Worm (Caenorhabditis elegans): Measurements from ENCODE around the gene par-3.

par-3 gene

DNA sequence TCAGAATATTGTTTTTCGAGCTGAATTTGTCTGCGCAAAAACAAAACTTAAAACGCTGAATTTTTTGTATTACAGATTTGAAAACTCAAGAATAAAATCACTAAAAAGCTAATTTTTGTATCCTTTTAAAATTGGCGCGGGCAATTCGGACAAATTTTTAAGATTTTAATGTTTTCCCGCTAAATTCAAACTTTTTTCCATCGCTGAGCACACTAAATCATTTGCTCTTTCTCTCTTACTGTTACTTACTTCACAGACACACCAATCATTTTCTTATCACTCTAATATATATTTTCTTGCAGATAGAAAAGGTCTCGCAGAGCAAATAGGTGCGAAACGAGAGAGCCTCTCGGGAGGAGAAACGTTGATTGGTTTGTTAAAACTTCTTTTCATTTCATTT is at the start of gene par-3:
TSS of gene par-3 (plus strand) at position 301 of the 400 bp plus-strand sequence.
- no peak for TF ChIP-seq dao-5 (tag; optimal IDR thresholded peaks at IDR 0.05)

DNA sequence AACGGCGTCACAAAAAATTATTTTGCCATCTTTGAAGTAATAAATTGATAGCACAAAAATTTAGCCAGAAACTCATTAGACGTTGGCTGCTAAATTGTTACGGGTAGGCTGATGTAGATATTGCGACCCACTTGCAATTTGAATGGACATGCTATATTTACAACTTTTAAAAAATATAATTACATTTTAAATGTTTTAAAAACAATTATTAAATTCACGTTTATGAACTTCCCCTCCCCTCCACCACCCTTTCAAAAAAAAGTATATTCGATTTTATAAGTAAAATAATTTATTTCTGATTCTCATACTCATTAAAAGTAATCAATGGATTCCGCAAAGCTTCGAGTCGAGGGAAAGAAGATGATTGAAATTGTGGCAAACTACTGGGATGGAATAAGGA is 49.4 kb upstream of the par-3 start, which contains the start of gene basl-1:
TSS of gene basl-1 (plus strand) at position 301 of the 400 bp plus-strand sequence.
- no peak for TF ChIP-seq him-1 (tag; optimal IDR thresholded peaks at IDR 0.05)
- no peak for TF ChIP-seq W03F9.2 (tag; optimal IDR thresholded peaks at IDR 0.05)
- TF ChIP-seq dao-5 (tag; optimal IDR thresholded peaks at IDR 0.05), result no peak

DNA sequence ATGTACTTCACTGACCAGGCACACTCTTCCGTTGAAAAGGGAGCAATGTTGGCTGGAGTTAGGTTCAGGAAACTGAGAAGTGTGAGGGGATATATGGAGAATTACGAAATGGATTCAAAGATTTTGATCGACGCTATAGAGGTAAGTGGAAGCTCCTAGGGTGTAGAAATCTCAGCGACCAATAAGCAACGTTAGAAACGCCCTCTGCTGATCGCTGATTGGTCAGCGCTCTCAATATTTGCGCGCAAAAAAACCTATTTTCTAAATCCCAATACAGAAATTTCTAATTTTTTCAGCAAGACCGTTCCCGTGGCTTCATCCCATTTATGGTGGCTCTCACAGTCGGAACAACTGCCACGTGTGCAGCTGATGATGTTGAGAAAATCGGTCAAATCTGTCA is 48.4 kb upstream of the par-3 start:
- TF ChIP-seq him-1 (tag; optimal IDR thresholded peaks at IDR 0.05), result no peak
- no peak for TF ChIP-seq dao-5 (tag; optimal IDR thresholded peaks at IDR 0.05)
- TF ChIP-seq W03F9.2 (tag; optimal IDR thresholded peaks at IDR 0.05), result no peak

DNA sequence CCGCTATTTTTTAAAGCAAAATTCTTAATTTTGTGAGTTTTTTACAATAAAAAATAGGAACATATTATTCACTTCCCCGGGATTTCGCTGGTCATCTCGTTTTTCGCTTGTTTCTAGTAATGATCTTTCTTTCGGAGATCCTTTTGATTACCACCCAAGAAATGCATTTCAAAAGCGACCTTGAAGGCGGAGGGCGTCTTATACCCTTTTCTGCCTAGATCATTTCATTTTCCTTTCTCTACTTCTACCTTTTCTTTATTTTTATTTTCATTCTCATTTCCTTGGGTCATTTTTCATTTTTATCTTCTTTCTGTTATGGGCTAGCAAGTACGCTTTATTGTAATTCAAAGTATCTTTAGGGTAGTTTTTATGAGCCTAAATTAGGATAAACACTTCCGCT is 43.8 kb upstream of the par-3 start:
- TF ChIP-seq dao-5 (tag; optimal IDR thresholded peaks at IDR 0.05) (no peak), W03F9.2 (tag; optimal IDR thresholded peaks at IDR 0.05) (no peak), him-1 (tag; optimal IDR thresholded peaks at IDR 0.05) (no peak)

DNA sequence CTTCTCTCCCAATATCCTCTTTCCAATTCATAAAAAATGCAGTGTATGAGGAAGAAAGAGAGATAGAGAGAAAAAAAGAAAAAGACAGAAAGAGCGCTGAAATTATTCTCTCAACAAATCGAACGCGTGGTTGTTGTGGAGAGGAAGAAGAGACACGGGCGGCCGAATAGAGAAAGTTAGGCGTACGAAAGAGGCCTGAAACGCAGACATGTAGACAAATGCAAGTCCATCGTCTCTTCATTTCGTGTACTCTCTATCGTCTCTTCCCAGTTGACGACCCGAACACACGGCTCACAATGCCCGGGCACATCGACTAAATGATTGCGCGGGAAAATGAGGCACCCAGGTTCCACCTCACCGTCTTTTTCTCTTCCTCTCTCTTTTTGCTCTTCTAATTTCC is 42.8 kb upstream of the par-3 start:
- peak; percentile 35 for TF ChIP-seq W03F9.2 (tag; optimal IDR thresholded peaks at IDR 0.05)
- no peak for TF ChIP-seq dao-5 (tag; optimal IDR thresholded peaks at IDR 0.05)
- peak; percentile 57 for TF ChIP-seq him-1 (tag; optimal IDR thresholded peaks at IDR 0.05)

DNA sequence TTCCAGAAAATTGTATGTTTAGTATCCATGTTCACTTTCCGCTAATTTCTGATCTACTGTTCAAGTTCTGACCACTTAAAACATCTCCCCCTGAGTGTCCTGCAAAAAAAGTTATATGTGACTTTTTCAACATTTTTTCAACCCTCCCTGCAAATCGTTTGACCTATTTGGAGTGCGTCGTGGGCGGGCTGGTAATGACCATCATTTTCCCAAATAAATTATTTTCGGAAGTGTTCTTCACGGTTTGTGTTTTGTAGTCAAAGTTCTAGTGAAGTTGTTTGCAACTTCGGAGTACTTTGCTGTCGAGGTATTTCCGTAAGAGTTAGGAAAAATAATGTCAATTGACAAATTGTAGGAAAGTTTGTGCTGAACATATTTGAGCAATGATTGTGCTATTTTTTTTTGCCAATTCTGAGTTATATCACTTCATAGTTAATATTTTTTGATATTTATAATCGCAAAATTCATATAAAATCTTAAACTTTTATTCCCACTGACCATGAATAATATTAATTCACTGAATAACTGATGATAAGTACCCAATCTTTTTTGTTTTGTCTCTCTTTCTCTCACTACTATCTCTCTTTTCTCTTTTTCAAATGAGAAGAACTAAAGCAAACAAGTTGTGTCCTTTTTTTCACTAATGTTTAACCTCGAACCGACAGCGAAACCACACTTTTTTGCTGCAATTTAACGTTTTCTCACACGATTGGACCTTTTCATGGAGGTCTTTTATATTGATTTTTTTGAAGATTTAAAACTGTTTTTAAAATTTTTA is 41.6 kb upstream of the par-3 start:
- no peak for TF ChIP-seq W03F9.2 (tag; optimal IDR thresholded peaks at IDR 0.05)
- TF ChIP-seq dao-5 (tag; optimal IDR thresholded peaks at IDR 0.05), result no peak
- no peak for TF ChIP-seq him-1 (tag; optimal IDR thresholded peaks at IDR 0.05)

DNA sequence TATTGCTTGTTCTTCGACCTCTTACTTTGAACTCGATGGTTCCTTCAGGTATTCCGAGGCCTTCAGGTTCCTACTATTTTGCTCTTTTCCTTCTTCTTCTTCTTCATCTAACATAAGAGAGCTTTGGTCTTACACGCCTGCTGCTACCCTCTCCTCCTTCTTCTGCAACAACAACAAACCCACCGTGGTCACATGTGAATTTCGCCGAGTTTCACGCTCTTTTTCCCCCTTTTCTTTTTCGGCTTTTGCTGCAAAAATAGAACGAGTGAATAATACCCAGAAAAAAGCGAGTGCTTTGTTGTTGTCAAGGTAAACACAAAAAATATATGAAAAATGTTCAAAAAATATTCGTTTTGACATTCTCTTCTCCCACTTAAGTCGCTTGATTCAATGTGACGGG is 40.6 kb upstream of the par-3 start:
- TF ChIP-seq him-1 (tag; optimal IDR thresholded peaks at IDR 0.05) (no peak), dao-5 (tag; optimal IDR thresholded peaks at IDR 0.05) (no peak), W03F9.2 (tag; optimal IDR thresholded peaks at IDR 0.05) (no peak)

DNA sequence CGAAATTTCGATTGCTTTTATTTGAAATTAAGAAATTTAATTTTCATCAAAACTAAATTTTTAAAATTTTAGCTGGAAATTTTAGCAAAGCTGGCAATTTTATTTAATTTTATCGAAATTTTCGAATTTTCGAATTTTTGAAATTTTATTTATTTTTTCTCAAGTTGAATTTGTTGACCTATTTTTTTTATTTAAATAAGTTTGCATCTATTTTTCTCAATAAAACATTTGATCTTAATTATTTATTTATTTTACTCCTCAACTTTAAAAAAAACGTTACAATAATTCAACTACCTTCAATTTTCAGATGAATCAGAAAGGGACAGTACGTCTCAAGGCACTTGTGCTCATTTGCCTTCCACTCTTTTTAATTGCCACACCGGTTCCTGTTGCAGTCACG is 39.2 kb upstream of the par-3 start, which contains the start of gene daf-4:
TSS of gene daf-4 (plus strand) at position 301 of the 400 bp plus-strand sequence.
- TF ChIP-seq W03F9.2 (tag; optimal IDR thresholded peaks at IDR 0.05) (no peak), him-1 (tag; optimal IDR thresholded peaks at IDR 0.05) (no peak), dao-5 (tag; optimal IDR thresholded peaks at IDR 0.05) (no peak)

DNA sequence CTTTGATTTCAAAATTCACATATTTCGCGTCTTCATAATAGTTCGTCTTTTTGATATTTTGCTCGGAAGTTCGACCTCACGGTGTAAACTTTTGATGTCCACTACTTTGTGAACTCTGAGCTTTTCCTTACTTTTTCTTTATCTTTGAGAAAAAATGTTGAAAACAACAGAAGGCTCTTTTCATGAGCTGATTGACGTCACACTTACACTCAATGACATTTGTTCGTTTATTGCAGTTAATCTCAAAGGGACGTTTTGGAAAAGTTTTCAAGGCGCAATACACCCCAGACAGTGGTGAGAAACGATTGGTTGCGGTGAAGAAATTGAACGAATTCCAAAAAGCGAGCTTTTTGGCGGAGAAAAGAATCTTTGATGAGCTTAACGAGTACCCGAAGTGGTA is 34.8 kb upstream of the par-3 start:
- TF ChIP-seq dao-5 (tag; optimal IDR thresholded peaks at IDR 0.05), result no peak
- no peak for TF ChIP-seq W03F9.2 (tag; optimal IDR thresholded peaks at IDR 0.05)
- no peak for TF ChIP-seq him-1 (tag; optimal IDR thresholded peaks at IDR 0.05)

DNA sequence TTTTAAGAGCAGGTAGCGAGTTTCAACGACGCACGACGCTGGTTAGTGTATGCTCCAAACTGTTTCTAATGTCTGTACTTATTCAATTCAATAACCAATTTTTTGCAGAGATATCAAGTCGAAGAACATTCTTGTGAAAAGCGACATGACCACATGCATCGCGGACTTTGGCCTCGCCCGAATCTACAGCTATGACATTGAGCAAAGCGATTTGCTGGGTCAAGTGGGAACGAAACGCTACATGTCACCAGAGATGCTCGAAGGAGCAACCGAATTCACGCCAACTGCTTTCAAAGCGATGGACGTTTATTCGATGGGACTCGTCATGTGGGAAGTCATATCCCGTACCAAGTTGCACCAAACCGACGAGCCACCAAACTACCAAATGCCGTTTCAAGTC is 33.7 kb upstream of the par-3 start:
- TF ChIP-seq him-1 (tag; optimal IDR thresholded peaks at IDR 0.05), result no peak

DNA sequence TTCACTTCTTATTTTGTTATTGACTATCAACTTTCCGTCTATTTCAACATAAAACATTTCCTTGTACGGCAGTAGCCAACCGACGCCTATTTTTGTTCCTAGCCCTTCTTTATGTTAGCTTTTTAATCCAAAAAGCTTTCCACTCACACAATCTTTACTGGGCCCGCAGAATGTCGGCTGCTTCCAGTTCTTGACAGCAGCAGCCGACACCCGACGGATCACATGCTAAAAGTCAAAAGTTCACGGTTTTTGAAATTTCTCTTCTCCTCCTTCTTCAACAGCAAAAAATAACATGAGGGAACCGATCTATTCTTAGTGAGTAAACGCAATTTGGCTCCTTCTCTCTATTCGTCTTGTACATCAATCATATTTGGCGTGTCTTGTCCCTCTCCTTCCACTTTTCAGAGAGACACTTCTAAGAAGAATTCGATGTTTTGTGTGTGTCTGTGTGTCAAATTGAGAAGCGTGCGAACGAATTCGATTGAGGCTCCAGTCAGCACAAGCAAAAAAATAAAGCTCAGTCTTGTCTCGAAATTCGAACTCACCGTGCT is 31.5 kb upstream of the par-3 start:
- TF ChIP-seq dao-5 (tag; optimal IDR thresholded peaks at IDR 0.05) (no peak), him-1 (tag; optimal IDR thresholded peaks at IDR 0.05) (no peak), W03F9.2 (tag; optimal IDR thresholded peaks at IDR 0.05) (no peak)

DNA sequence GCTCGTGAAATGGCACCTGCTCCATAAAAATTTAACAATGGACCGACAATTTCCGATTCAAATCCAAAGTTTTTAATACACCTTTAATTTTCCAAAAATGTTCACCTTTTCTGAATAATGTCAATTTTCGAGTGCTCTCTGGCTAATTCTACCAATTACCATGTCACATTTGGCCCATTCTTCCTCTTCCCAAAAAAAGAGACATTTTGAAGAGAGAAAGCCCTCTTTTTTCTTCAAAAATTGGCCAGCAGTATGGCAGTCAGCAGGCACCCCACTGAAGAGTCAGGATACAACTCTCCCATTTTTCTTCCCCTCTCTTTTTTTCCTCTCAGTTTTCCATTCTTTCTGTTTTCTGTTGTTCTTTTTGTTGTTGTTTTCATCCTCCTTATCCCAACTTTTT is 29.5 kb upstream of the par-3 start:
- no peak for TF ChIP-seq him-1 (tag; optimal IDR thresholded peaks at IDR 0.05)
- TF ChIP-seq dao-5 (tag; optimal IDR thresholded peaks at IDR 0.05), result no peak
- no peak for TF ChIP-seq W03F9.2 (tag; optimal IDR thresholded peaks at IDR 0.05)

DNA sequence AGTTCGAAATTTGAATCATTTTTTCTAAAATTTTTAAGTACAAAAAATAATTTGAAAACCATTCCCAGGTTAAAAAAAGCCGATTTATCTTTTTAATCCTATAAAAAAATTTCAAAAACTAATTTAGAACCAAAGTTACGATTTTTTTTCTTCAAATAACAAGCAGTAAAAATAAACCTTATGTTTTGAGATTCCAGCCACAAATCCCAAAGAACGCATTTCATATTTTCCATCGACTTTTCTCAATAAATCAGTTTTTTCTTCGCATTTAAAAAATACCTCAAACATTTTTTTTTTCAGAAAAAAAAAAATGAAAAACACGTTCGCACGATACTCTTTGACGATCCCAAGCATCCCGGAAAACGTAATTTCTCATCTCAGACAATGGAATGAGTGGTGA is 28.9 kb upstream of the par-3 start, which contains the start of gene ckk-1:
TSS of gene ckk-1 (plus strand) at position 301 of the 400 bp plus-strand sequence.
- no peak for TF ChIP-seq dao-5 (tag; optimal IDR thresholded peaks at IDR 0.05)
- no peak for TF ChIP-seq W03F9.2 (tag; optimal IDR thresholded peaks at IDR 0.05)
- no peak for TF ChIP-seq him-1 (tag; optimal IDR thresholded peaks at IDR 0.05)

DNA sequence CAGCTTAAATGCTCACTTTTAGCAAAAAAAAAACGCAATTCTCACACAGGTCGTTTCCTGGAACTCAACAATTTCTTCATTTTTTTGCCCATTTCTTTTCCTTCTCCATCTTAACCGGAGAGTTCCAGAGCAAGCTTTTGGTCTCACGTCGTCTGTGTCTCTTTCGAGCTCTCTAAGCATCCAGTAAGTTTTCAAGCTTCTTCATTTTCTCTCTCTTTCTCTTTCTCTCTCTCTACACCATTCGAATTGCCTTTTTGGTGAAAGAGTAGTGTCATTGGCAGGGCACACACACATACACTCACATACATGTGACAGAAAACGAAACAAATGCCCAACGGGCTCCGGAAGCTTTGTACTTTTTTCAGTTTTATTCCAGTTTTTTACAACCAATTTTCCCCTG is 24.1 kb upstream of the par-3 start:
- TF ChIP-seq W03F9.2 (tag; optimal IDR thresholded peaks at IDR 0.05) (no peak), him-1 (tag; optimal IDR thresholded peaks at IDR 0.05) (no peak), dao-5 (tag; optimal IDR thresholded peaks at IDR 0.05) (no peak)

DNA sequence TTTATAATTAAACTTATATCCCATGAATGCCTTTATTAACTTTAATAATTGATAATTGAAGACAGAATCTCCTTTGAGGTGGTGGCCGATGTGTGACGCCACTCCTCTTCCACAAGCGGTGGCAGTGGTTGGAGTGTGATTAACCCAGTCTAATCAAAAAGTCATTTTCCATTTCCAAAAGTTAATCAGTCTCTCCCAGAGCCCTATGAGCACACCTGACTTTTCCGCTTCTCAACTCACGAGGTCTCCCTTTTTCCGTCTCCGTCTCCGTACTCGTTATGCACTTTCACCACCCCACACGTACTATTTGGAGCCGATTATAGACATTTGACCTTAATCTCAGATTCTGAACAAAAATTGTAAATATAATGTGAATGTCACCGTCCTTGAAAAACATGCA is 21.3 kb upstream of the par-3 start:
- TF ChIP-seq W03F9.2 (tag; optimal IDR thresholded peaks at IDR 0.05) (no peak), him-1 (tag; optimal IDR thresholded peaks at IDR 0.05) (no peak), dao-5 (tag; optimal IDR thresholded peaks at IDR 0.05) (no peak)
